Fruit fly (Drosophila melanogaster): ENCODE results near the gene Cp15.

The Cp15 gene

DNA sequence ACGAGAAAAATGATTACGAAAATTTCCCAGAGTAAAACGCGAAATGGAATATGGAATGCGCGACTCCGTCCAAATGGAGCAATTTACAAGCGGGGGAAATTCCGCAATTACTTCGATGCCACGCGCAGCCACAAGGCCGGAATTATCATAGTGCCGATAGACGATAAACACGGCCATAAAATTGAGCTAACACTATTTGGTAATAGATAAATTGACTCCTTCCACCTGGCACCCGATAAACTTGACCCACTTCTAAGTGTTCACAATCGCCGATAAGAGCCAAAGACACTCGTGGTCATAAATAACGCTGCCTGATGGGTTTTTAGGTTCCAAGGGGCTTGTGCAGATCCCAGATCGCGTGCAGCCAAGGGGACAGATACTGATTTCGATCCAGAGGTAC is 21.2 kb upstream of the Cp15 start:
- TF ChIP-seq bab1 (GFP tag; optimal IDR thresholded peaks at IDR 0.05) (no peak), CG14711 (tag; optimal IDR thresholded peaks at IDR 0.05) (no peak), kay (GFP tag; ENCODE audit: borderline replicate concordance) (no peak), cic (GFP tag; optimal IDR thresholded peaks at IDR 0.05) (no peak), CG12768 (GFP tag; optimal IDR thresholded peaks at IDR 0.05) (no peak), CG5204 (GFP tag; optimal IDR thresholded peaks at IDR 0.05) (no peak), CG7101 (tag; optimal IDR thresholded peaks at IDR 0.05) (no peak), Crg-1 (GFP tag; optimal IDR thresholded peaks at IDR 0.05) (no peak), Clk (GFP tag; optimal IDR thresholded peaks at IDR 0.05) (no peak), ovo (GFP tag; optimal IDR thresholded peaks at IDR 0.05) (no peak), CG11617 (GFP tag; optimal IDR thresholded peaks at IDR 0.05) (no peak), CG7045 (GFP tag; optimal IDR thresholded peaks at IDR 0.05) (no peak)

DNA sequence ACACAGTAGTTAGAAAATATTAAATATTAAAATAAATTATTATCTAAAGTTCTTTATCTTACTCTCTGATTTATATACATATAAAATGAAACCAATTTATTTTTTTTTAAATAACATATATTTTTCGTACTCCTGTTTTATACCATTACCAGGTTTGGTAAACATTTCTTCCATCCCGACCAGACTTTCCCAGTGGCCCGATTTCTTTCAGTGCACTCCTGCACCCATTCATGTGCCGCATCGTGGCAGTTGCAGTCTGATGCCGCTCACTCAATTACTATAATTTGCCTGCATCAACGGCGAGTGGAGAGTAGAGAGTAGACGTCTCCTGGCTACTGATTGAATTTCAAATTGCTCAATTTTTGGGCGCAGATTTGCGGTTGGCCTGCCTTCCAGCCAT is 20.5 kb upstream of the Cp15 start:
- no peak for TF ChIP-seq CG7101 (tag; optimal IDR thresholded peaks at IDR 0.05)

DNA sequence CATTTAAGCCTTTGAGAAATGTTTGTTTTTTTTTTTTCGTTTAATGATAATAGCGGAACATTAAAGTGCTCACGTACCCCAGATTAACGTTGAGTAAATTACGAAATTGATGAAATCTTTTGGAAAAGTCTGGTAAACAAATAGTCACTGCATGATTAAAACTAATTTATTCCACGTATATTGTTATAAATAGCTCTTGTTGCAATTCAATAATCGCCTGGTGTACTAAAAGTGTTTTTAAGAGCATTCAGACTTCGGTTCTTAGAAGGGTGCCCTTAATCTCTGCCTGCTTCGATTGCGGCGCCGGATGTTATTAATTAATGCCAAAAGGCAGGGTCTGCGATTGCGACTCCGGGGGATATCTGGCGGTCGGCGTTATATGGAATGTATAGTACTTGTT is 19.4 kb upstream of the Cp15 start:
- TF ChIP-seq CG12768 (GFP tag; optimal IDR thresholded peaks at IDR 0.05) = no peak
- TF ChIP-seq Hr96 (GFP tag; optimal IDR thresholded peaks at IDR 0.05) = no peak
- TF ChIP-seq CG33017 (tag; optimal IDR thresholded peaks at IDR 0.05) = no peak
- TF ChIP-seq pad (GFP tag; optimal IDR thresholded peaks at IDR 0.05) = no peak
- no peak for TF ChIP-seq cnc (optimal IDR thresholded peaks at IDR 0.05)
- TF ChIP-seq Clk (GFP tag; optimal IDR thresholded peaks at IDR 0.05) = no peak
- TF ChIP-seq CG7101 (tag; optimal IDR thresholded peaks at IDR 0.05) = no peak
- no peak for TF ChIP-seq CG11617 (GFP tag; optimal IDR thresholded peaks at IDR 0.05)
- no peak for TF ChIP-seq CG5204 (GFP tag; optimal IDR thresholded peaks at IDR 0.05)
- TF ChIP-seq Mnt (GFP tag; optimal IDR thresholded peaks at IDR 0.05) = no peak
- TF ChIP-seq bab1 (GFP tag; optimal IDR thresholded peaks at IDR 0.05) = no peak
- TF ChIP-seq kay (GFP tag; ENCODE audit: borderline replicate concordance) = no peak
- no peak for TF ChIP-seq toe (GFP tag; optimal IDR thresholded peaks at IDR 0.05)
- TF ChIP-seq Crg-1 (GFP tag; optimal IDR thresholded peaks at IDR 0.05) = no peak
- no peak for TF ChIP-seq tj (GFP tag; optimal IDR thresholded peaks at IDR 0.05)
- TF ChIP-seq cic (GFP tag; optimal IDR thresholded peaks at IDR 0.05) = no peak
- no peak for TF ChIP-seq CG1620 (GFP tag; optimal IDR thresholded peaks at IDR 0.05)
- TF ChIP-seq CG7045 (GFP tag; optimal IDR thresholded peaks at IDR 0.05) = no peak
- TF ChIP-seq CG14711 (tag; optimal IDR thresholded peaks at IDR 0.05) = no peak
- no peak for TF ChIP-seq ovo (GFP tag; optimal IDR thresholded peaks at IDR 0.05)

DNA sequence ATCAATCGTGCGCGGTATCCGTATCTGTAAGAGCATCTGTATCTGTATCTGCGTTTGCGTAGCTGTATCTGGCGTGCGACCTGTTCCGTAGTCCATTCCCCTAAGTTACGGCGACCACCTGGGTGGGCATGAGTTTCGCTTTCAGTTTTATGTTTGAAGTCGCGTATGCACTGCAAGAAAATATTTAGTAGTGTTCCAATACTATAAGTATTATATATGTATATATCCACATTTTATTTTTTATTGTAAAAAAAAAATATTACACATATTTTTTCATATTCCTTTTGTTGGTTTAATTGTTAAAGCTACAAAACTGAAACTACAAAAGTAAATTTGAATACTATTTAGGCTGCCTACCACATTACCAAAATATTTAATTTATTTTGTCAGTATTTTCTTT is 15.4 kb upstream of the Cp15 start:
- TF ChIP-seq cic (GFP tag; optimal IDR thresholded peaks at IDR 0.05) (no peak), Crg-1 (GFP tag; optimal IDR thresholded peaks at IDR 0.05) (no peak), CG12768 (GFP tag; optimal IDR thresholded peaks at IDR 0.05) (no peak), cnc (optimal IDR thresholded peaks at IDR 0.05) (no peak), toe (GFP tag; optimal IDR thresholded peaks at IDR 0.05) (no peak), CG11617 (GFP tag; optimal IDR thresholded peaks at IDR 0.05) (no peak), CG7101 (tag; optimal IDR thresholded peaks at IDR 0.05) (no peak), CG7045 (GFP tag; optimal IDR thresholded peaks at IDR 0.05) (no peak), CG14711 (tag; optimal IDR thresholded peaks at IDR 0.05) (no peak), tj (GFP tag; optimal IDR thresholded peaks at IDR 0.05) (no peak), CG1620 (GFP tag; optimal IDR thresholded peaks at IDR 0.05) (no peak), Mnt (GFP tag; optimal IDR thresholded peaks at IDR 0.05) (no peak)

DNA sequence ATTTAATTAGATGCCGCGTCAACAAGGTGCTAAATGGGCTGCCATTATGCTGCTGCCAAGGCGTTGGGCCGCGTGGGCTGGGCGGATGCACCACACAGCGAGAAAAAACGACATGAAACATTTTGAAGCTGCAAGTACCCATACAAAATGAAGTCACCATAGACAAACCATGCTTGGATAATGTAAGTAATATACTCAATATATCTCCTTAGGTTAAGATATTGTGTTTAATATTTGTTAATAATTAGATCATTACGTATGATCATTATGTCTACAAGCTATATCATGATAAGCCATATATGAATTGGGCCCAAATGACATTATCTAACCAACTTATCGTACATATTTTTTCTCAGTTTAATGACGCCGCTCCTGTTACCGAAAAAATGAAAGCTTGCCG is 12.3 kb upstream of the Cp15 start:
- TF ChIP-seq pad (GFP tag; optimal IDR thresholded peaks at IDR 0.05) = no peak
- no peak for TF ChIP-seq CG14711 (tag; optimal IDR thresholded peaks at IDR 0.05)
- TF ChIP-seq cnc (optimal IDR thresholded peaks at IDR 0.05) = no peak

DNA sequence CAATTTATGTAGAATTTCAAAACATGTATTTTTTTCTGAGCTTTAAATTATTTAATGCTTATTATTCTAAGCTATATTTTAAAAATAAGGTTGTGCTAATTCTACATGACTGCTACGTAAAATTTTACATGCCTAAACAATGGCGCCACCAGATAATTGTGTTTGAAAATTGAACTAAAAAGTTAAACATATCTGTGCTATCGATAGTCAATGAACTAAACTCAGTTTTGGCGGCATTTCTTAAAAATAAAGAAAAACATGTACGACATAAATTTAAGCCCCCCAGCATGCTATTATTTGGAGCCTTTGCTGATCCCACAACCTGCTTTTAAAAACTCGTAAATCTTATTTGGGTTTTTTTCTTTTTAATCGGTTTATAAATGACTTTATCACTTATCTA is 9.7 kb upstream of the Cp15 start:
- peak; percentile 35 for TF ChIP-seq CG14711 (tag; optimal IDR thresholded peaks at IDR 0.05)
- TF ChIP-seq CG7101 (tag; optimal IDR thresholded peaks at IDR 0.05) = peak; percentile 26
- TF ChIP-seq cic (GFP tag; optimal IDR thresholded peaks at IDR 0.05) = no peak
- TF ChIP-seq CG33017 (tag; optimal IDR thresholded peaks at IDR 0.05) = no peak
- TF ChIP-seq kay (GFP tag; ENCODE audit: borderline replicate concordance) = peak; percentile 31
- no peak for TF ChIP-seq pad (GFP tag; optimal IDR thresholded peaks at IDR 0.05)

DNA sequence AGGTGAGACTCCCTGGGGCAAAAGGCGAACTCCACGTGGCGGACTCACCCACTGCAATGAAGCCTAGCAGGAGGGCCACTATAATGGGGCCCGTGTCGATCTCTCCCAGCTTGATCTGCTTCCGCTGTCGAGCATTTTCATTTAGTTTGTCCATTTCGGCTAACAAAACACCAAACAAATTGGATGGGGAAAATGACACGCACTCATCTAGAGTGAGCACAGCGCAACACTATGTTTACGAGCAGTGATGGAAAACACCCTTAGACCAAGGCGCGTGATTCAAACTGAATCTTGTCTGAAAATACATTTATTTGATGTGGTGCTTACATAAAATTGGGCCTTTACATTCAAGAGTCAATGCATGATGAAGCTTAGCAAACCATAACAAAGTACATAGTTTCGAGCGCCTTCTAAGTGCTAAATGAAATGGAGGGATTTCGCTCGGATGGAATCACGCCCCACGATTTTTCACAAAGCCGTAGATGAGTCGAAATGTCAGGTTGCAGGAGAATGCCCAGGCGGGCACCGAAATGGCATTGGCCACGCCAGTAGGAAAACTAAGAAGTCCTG is 8.2 kb upstream of the Cp15 start, which contains the start of gene SrpRbeta:
Gene SrpRbeta, minus strand, starts transcription at position 236 of the 570 bp plus-strand sequence.
- TF ChIP-seq CG12768 (GFP tag; optimal IDR thresholded peaks at IDR 0.05) (peak; percentile 75), CG7101 (tag; optimal IDR thresholded peaks at IDR 0.05) (peak; percentile 74), CG33017 (tag; optimal IDR thresholded peaks at IDR 0.05) (peak; percentile 31), CG14711 (tag; optimal IDR thresholded peaks at IDR 0.05) (peak; percentile 58), Crg-1 (GFP tag; optimal IDR thresholded peaks at IDR 0.05) (no peak), CG7045 (GFP tag; optimal IDR thresholded peaks at IDR 0.05) (peak; percentile 32), bab1 (GFP tag; optimal IDR thresholded peaks at IDR 0.05) (no peak), Mnt (GFP tag; optimal IDR thresholded peaks at IDR 0.05) (peak; percentile 80), ovo (GFP tag; optimal IDR thresholded peaks at IDR 0.05) (no peak), cnc (optimal IDR thresholded peaks at IDR 0.05) (no peak), pad (GFP tag; optimal IDR thresholded peaks at IDR 0.05) (peak; percentile 75), tj (GFP tag; optimal IDR thresholded peaks at IDR 0.05) (no peak), CG11617 (GFP tag; optimal IDR thresholded peaks at IDR 0.05) (no peak), CG1620 (GFP tag; optimal IDR thresholded peaks at IDR 0.05) (no peak), Clk (GFP tag; optimal IDR thresholded peaks at IDR 0.05) (peak; percentile 17), toe (GFP tag; optimal IDR thresholded peaks at IDR 0.05) (peak; percentile 36), kay (GFP tag; ENCODE audit: borderline replicate concordance) (no peak), CG5204 (GFP tag; optimal IDR thresholded peaks at IDR 0.05) (peak; percentile 43), Hr96 (GFP tag; optimal IDR thresholded peaks at IDR 0.05) (peak; percentile 63), cic (GFP tag; optimal IDR thresholded peaks at IDR 0.05) (peak; percentile 29)
